Worm (Caenorhabditis elegans): ENCODE data around the gene K02D10.3.

The K02D10.3 gene

DNA sequence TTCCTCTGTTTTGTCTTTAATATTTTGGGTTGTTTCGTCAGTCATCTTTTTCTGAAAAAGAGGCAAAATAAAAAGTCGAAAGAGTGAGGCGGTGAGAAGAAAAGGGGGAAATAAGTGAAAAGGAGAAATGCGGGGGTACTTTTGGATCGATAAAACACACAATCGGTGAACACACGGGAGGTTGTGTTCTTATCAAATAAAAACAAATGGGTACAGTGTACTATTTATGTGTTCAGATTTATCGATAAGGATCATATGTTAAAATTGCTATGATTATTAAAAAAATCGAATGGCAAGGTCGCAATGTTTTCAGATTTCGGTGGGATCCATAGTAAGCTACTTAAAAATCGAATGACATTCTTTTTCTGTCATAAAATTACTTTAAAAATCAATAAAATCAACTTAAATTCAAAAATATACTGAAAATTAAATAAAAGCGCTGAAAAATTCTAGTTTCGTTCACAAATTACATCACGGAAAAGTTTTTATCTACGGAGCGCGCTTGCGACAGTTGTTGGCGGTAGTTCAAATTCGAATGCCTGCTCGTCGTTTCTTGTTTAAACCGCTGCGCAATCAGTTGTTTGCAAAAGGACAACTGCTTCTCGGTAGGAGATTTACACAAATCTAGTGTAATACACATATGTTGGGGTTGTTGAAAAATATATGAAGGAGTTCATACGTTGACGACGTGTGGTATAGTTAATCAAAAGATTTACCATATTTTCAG lies 37.7 kb upstream of the K02D10.3 start, which contains the start of gene prx-19 (continued):
- TF ChIP-seq egl-13 (tag; optimal IDR thresholded peaks at IDR 0.05) (no peak), nhr-11 (tag; optimal IDR thresholded peaks at IDR 0.05) (no peak), lin-15B (tag; optimal IDR thresholded peaks at IDR 0.05) (peak; percentile 46), unc-98 (GFP tag; IDR thresholded peaks at IDR 0.05) (no peak), lin-13 (GFP tag; optimal IDR thresholded peaks at IDR 0.05) (no peak), jun-1 (tag; optimal IDR thresholded peaks at IDR 0.05) (no peak), hpl-2 (GFP tag; optimal IDR thresholded peaks at IDR 0.05) (no peak), fkh-4 (tag; optimal IDR thresholded peaks at IDR 0.05; ENCODE audit: borderline replicate concordance) (no peak), fkh-10 (GFP tag; optimal IDR thresholded peaks at IDR 0.05) (no peak), rnt-1 (tag; optimal IDR thresholded peaks at IDR 0.05) (peak; percentile 57), isw-1 (GFP tag; IDR thresholded peaks at IDR 0.05) (0 out of 2 replicates have a peak, but pooled peaks have one; percentile 8), tlp-1 (tag; optimal IDR thresholded peaks at IDR 0.05) (no peak), nhr-84 (tag; optimal IDR thresholded peaks at IDR 0.05) (no peak), nhr-237 (tag; optimal IDR thresholded peaks at IDR 0.05) (no peak), grh-1 (GFP tag; IDR thresholded peaks at IDR 0.05) (no peak), aly-2 (tag; optimal IDR thresholded peaks at IDR 0.05) (no peak), elt-3 (tag; optimal IDR thresholded peaks at IDR 0.05) (peak in 1 of 6 experiments; percentile 45), snpc-4 (tag; optimal IDR thresholded peaks at IDR 0.05) (peak; percentile 22), xbp-1 (tag; optimal IDR thresholded peaks at IDR 0.05) (peak; percentile 38), ceh-8 (GFP tag; optimal IDR thresholded peaks at IDR 0.05) (no peak), nhr-77 (tag; optimal IDR thresholded peaks at IDR 0.05) (no peak), pax-3 (tag; optimal IDR thresholded peaks at IDR 0.05) (no peak), mef-2 (tag; optimal IDR thresholded peaks at IDR 0.05) (no peak), lsy-2 (tag; optimal IDR thresholded peaks at IDR 0.05) (peak; percentile 47 to 79), ceh-88 (GFP tag; IDR thresholded peaks at IDR 0.05) (no peak), swsn-7 (tag; optimal IDR thresholded peaks at IDR 0.05) (peak; percentile 39), C16A3.4 (tag; optimal IDR thresholded peaks at IDR 0.05) (peak; percentile 60), dpl-1 (GFP tag; optimal IDR thresholded peaks at IDR 0.05) (peak; percentile 90 to 94 (median 93)), zag-1 (tag; optimal IDR thresholded peaks at IDR 0.05) (no peak), egl-27 (tag; optimal IDR thresholded peaks at IDR 0.05) (no peak), fkh-8 (tag; optimal IDR thresholded peaks at IDR 0.05) (no peak), nhr-47 (tag; optimal IDR thresholded peaks at IDR 0.05) (peak; percentile 54), lir-3 (tag; optimal IDR thresholded peaks at IDR 0.05; ENCODE audit: poor library complexity) (no peak), vab-15 (tag; optimal IDR thresholded peaks at IDR 0.05) (no peak), aha-1 (tag; optimal IDR thresholded peaks at IDR 0.05) (no peak), lin-14 (GFP tag; optimal IDR thresholded peaks at IDR 0.05) (peak; percentile 32), hlh-4 (tag; optimal IDR thresholded peaks at IDR 0.05) (no peak), snu-23 (GFP tag; optimal IDR thresholded peaks at IDR 0.05) (peak; percentile 59), ces-1 (GFP tag; optimal IDR thresholded peaks at IDR 0.05) (no peak), nhr-85 (tag) (peak; percentile 38), efl-1 (optimal IDR thresholded peaks at IDR 0.05) (peak; percentile 90 to 95), efl-1 (GFP tag; optimal IDR thresholded peaks at IDR 0.05 in 1 of 2) (peak; percentile 95 to 100), nhr-76 (tag; optimal IDR thresholded peaks at IDR 0.05) (no peak), nhr-90 (tag; optimal IDR thresholded peaks at IDR 0.05; ENCODE audit: poor library complexity) (peak; percentile 47), ceh-90 (tag; optimal IDR thresholded peaks at IDR 0.05) (no peak), C34B4.2 (tag; optimal IDR thresholded peaks at IDR 0.05) (no peak), ztf-11 (tag; optimal IDR thresholded peaks at IDR 0.05) (no peak), sox-4 (tag; optimal IDR thresholded peaks at IDR 0.05) (no peak)
